Worm (Caenorhabditis elegans) whole organism, late embryonic: ENCODE data around the gene Y105C5A.1273.
"Not testable (repeated sequence)": the region's sequence is repeated elsewhere in the genome, so short reads cannot be mapped to it uniquely, and the experiment has no call there.

Experiments used
- K09A11.1 ChIP-seq: sonication (generic microtip); optimal IDR thresholded peaks from 2 replicates; lab custom pipeline; 2017; ENCODE audit warnings: antibody characterized with exemption, mild to moderate bottlenecking, missing genetic modification characterization, missing compliant biosample characterization; ENCODE audit not compliant: insufficient read depth
- ceh-6 ChIP-seq: fragments of 200-800 bp; sonication (Bioruptor generic); optimal IDR thresholded peaks from 2 replicates; lab custom pipeline; 2018; ENCODE audit warnings: mild to moderate bottlenecking, missing genetic modification characterization, missing compliant biosample characterization
- ceh-9 ChIP-seq: sonication (generic microtip); optimal IDR thresholded peaks from 2 replicates; lab custom pipeline; 2016; ENCODE audit warnings: mild to moderate bottlenecking, missing genetic modification characterization, inconsistent platforms, missing compliant biosample characterization
- elt-2 ChIP-seq: sonication (generic microtip); optimal IDR thresholded peaks from 2 replicates; lab custom pipeline; 2016; ENCODE audit warnings: missing genetic modification reagents, missing genetic modification characterization, missing compliant biosample characterization
- hlh-6 ChIP-seq: sonication (generic microtip); optimal IDR thresholded peaks from 2 replicates; lab custom pipeline; 2016; ENCODE audit warnings: missing genotype, missing genetic modification characterization, missing compliant biosample characterization
- nhr-11 ChIP-seq: fragments of 150-350 bp; optimal IDR thresholded peaks from 2 replicates; lab custom pipeline; 2014; ENCODE audit warnings: missing biosample characterization, missing genetic modification characterization
- nhr-232 ChIP-seq: sonication (generic microtip); optimal IDR thresholded peaks from 2 replicates; lab custom pipeline; 2016; ENCODE audit warnings: missing genetic modification characterization, missing compliant biosample characterization
- sox-2 ChIP-seq: fragments of 200-800 bp; sonication (Bioruptor generic); IDR thresholded peaks from 2 replicates; pipeline ENCODE4 v1.3.6; 2022; ENCODE audit warnings: missing genetic modification reagents, missing genetic modification characterization, missing compliant biosample characterization
- tbx-7 ChIP-seq: sonication (generic microtip); optimal IDR thresholded peaks from 2 replicates; lab custom pipeline; 2016; ENCODE audit warnings: missing genotype, missing genetic modification characterization, missing compliant biosample characterization
- unc-3 ChIP-seq, 2 experiments: fragments of 200-800 bp in 1 of 2; sonication (Bioruptor generic) in 1 of 2; sonication (generic microtip) in 1 of 2; conservative IDR thresholded peaks in 1 of 2; optimal IDR thresholded peaks in 1 of 2; 2 replicates each; pipeline versions ENCODE4 v1.3.6 to Lab custom; 2016 to 2022; ENCODE audit warnings: missing compliant biosample characterization in 2 of 2, missing genetic modification characterization in 2 of 2, missing genetic modification reagents in 1 of 2
- zip-5 ChIP-seq: sonication (generic microtip); optimal IDR thresholded peaks from 2 replicates; lab custom pipeline; 2016; ENCODE audit warnings: missing genetic modification characterization, missing compliant biosample characterization

- TF ChIP-seq hlh-6 (tag; lab: Kevin White, UChicago); sox-2 (GFP tag; lab: Robert Waterston, UW); elt-2 (tag; lab: Kevin White, UChicago); K09A11.1 (tag; lab: Kevin White, UChicago); nhr-11; ceh-9 (tag; lab: Kevin White, UChicago); zip-5 (tag; lab: Kevin White, UChicago); nhr-232 (tag; lab: Kevin White, UChicago); unc-3 (GFP tag; conservative IDR thresholded peaks at IDR 0.05; lab: Robert Waterston, UW); unc-3 (tag; optimal IDR thresholded peaks at IDR 0.05; lab: Kevin White, UChicago); tbx-7; ceh-6: not testable (repeated sequence)
Observed at ce11 chrIV:15752114-15752513, 38.8 kb upstream of the Y105C5A.1273 start, which contains the start of gene Y105C5A.1285.
